Fruit fly (Drosophila melanogaster) whole organism: ENCODE measurements around the gene RpL7-like.

Experiments used
- CG8478 ChIP-seq: fragments of >200 bp; optimal IDR thresholded peaks from 2 replicates; lab custom pipeline; 2018; ENCODE audit warnings: inconsistent platforms
- Dll ChIP-seq: fragments of >200 bp; optimal IDR thresholded peaks from 2 replicates; lab custom pipeline; 2017
- EcR ChIP-seq, 2 experiments: fragments of >200 bp; optimal IDR thresholded peaks; 2 replicates each; lab custom pipeline; 2017; ENCODE audit warnings: missing biosample characterization in 2 of 2, missing genetic modification characterization in 2 of 2, missing genetic modification reagents in 2 of 2
- pan ChIP-seq: fragments of >200 bp; optimal IDR thresholded peaks from 2 replicates; lab custom pipeline; 2017
- psq ChIP-seq: fragments of >200 bp; optimal IDR thresholded peaks from 2 replicates; lab custom pipeline; 2017
- usp ChIP-seq: fragments of >200 bp; optimal IDR thresholded peaks from 2 replicates; lab custom pipeline; 2017; ENCODE audit warnings: missing biosample characterization, missing genetic modification characterization, mixed read lengths

DNA sequence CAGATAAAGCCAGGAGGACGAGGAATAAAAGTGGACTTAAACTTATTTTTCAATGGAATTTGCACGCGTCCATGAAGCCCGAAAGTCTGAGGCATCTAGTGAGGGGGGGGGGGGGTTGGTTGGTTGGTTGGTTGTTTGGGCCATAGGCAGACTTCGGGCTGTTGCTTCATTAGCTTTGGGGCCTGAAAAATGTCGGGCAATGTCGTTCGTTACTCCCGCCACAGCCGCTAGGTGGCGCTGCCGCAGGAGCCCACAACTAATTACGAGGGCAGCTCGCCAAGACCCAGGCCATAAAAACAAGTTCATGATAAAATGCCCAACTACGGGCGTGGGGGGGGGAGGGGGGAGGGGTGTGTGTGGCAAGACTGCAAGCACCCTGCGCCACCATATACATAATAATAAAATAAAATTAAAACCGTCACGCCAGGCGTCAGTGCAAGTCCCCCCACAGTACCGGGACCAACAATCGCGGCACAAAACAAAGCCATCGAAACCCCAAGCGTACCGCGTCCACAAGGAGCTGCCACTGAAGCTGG is 22.1 kb downstream of the RpL7-like start:
- TF ChIP-seq Dll (lab: Kevin White, UChicago) (no peak), EcR (GFP tag; optimal IDR thresholded peaks at IDR 0.05; lab: Kevin White, UChicago) (no peak), psq (lab: Kevin White, UChicago) (no peak), pan (no peak), usp (GFP tag; lab: Kevin White, UChicago) (no peak), CG8478 (no peak)
